Worm (Caenorhabditis elegans): ENCODE data around the gene dhs-27.

- no peak for TF ChIP-seq nhr-237 (tag; optimal IDR thresholded peaks at IDR 0.05)
- no peak for TF ChIP-seq lin-13 (tag; optimal IDR thresholded peaks at IDR 0.05)
Observed at ce11 chrX:3380167-3380566, 34.3 kb downstream of the dhs-27 start, which contains the start of gene ZK563.7.

Data from whole organism, mixed stage, embryonic.